Worm (Caenorhabditis elegans): ENCODE data around the gene tpan-1.

DNA sequence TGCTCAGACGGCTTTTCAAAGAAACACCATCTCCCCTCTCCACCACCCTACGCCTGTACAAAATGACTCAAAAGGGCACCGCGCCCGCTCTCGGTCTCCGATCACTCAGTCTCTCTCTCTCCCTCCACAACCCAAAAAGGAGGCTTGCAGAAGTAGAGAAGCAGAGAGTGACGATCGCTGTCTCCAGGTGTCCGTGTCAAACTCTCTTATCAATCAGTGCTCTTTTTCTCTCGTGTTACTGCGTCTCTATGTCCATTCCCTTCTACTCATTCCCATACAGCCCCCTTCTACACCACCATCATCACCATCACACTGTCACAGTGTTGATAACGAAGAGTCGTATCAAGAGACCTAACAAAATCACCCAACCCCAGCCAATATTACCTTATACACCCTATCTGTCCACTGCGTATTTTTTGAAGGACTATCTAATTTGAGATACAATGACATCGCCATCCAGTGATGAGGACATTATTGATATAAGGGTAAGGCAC is 36.6 kb upstream of the tpan-1 start, which contains the start of gene pha-4:
- TF ChIP-seq fkh-10 (GFP tag; optimal IDR thresholded peaks at IDR 0.05) (no peak), unc-130 (tag; optimal IDR thresholded peaks at IDR 0.05) (no peak)

Measured in whole organism, L1 larva.